Worm (Caenorhabditis elegans) whole organism, L4/young adult: Measurements from ENCODE around the gene apl-1.

Experiments
- W03F9.2 ChIP-seq: fragments of 150-350 bp; optimal IDR thresholded peaks from 2 replicates; lab custom pipeline; 2014; ENCODE audit warnings: missing biosample characterization, missing genetic modification characterization
- dao-5 ChIP-seq: sonication (generic microtip); optimal IDR thresholded peaks from 2 replicates; lab custom pipeline; 2016; ENCODE audit warnings: missing genotype, missing genetic modification characterization, moderate library complexity, missing compliant biosample characterization
- him-1 ChIP-seq: sonication (generic microtip); optimal IDR thresholded peaks from 2 replicates; lab custom pipeline; 2016; ENCODE audit warnings: missing genotype, missing genetic modification reagents, missing genetic modification characterization, missing compliant biosample characterization

apl-1 gene

ce11 chrX:5116816-5117459, at the start of gene apl-1:
TSS of gene apl-1 (minus strand) at chrX:5116866.
- TF ChIP-seq W03F9.2 (no peak), him-1 (tag; lab: Kevin White, UChicago) (no peak), dao-5 (no peak)

DNA sequence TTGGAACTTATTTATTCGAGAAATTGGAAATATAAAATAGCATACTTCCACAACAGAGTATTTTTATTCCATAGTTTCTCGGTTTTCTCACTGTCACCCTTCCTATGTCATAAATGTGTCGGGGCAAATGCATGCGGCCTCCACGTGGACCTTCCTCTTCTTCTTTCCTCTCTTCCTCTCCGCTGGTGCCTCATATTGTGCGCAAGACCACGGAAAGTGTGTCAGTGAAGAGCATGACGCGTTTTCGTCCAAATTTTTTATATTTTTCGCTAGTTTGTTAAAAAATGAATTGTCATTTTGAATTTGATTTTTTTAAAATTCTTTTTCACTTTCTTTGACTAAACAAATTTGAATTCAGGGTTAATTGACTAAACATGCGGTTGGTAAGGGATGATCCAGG, 48.4 kb upstream of the apl-1 start, which contains the start of gene mans-3:
Gene mans-3, plus strand, starts transcription at position 359 of the 400 bp plus-strand sequence.
- peak; percentile 64 for TF ChIP-seq him-1 (tag; lab: Kevin White, UChicago)
- peak; percentile 90 for TF ChIP-seq W03F9.2
- no peak for TF ChIP-seq dao-5

- TF ChIP-seq him-1 (tag; lab: Kevin White, UChicago), result no peak
- TF ChIP-seq dao-5, result no peak
- no peak for TF ChIP-seq W03F9.2
These were observed 47.4 kb upstream of the apl-1 start for ce11 chrX:5164054-5164453.

- TF ChIP-seq dao-5 (no peak), W03F9.2 (no peak), him-1 (tag; lab: Kevin White, UChicago) (no peak)
These were observed 46.1 kb upstream of the apl-1 start, which contains the start of gene EGAP5.1 for ce11 chrX:5162755-5163154. TSS of gene EGAP5.1 (plus strand) at chrX:5163055.

DNA sequence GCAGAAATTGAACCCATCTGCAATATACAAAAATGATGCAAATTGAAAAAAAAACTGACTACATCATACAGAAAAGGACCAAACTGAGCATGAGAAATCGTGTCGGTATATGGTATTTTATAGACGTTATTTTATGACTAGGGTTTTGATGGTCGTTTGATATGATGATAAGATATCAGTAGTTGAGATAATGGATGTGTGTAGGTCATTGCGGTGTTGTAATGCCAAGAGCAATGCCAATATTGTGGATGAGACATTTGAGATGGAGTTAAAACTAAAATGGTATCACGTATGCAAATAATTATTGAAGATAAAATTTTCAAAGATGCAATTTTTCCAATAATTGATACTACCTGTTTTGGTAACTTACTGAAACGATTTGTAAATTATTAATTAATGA, 43.0 kb upstream of the apl-1 start, which contains the start of gene C31H2.4:
Gene C31H2.4, minus strand, starts transcription at position 19 of the 400 bp plus-strand sequence.
- no peak for TF ChIP-seq W03F9.2
- TF ChIP-seq dao-5, result no peak
- TF ChIP-seq him-1 (tag; lab: Kevin White, UChicago), result no peak

- TF ChIP-seq W03F9.2, result no peak
- no peak for TF ChIP-seq dao-5
- no peak for TF ChIP-seq him-1 (tag; lab: Kevin White, UChicago)
These were observed 37.6 kb upstream of the apl-1 start, which contains the start of gene C31H2.3 for ce11 chrX:5154278-5154677. TSS of gene C31H2.3 (minus strand) at chrX:5154378.

- TF ChIP-seq dao-5 (no peak), W03F9.2 (no peak), him-1 (tag; lab: Kevin White, UChicago) (no peak)
These were observed 36.3 kb upstream of the apl-1 start for ce11 chrX:5152931-5153330.

ce11 chrX:5151866-5152265, 35.2 kb upstream of the apl-1 start:
- no peak for TF ChIP-seq W03F9.2
- TF ChIP-seq dao-5, result no peak
- no peak for TF ChIP-seq him-1 (tag; lab: Kevin White, UChicago)

DNA sequence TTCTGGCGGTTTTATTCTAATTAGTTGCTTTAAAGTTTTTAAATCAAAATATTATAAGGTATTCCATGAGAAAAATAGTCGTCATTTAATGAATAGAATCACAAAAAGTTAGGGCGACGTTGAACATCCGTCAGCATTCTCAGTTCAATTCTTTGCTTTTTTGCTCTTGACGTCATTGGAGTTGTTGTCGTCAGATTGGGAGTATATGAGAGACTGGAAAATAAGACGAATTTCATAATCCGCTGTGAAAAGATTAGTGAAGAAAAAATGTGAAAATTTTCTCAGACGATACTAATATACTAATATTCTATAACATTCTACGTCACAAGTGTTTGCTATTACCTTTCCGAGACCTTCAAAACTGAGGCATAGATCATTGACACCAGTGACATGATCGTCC, 34.7 kb upstream of the apl-1 start:
- TF ChIP-seq him-1 (tag; lab: Kevin White, UChicago) (no peak), W03F9.2 (no peak), dao-5 (no peak)

DNA sequence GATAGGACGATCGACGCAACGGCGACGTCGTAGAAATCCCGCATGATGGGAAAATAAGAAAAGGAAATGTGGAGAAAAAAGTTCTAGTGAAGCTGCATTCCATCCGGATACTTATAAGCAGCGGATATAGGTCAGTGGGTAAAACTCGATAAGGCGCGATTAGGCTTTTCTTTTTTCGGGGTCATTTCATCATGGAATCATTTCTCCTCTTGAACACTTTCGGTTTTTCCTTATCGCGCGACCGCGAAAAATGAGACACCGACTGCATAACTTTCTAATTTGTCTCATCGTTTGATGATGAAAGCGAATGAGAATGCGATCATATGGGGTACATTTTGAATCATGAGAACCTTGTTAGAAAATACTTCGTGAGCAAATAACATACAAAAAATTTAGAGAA, 33.7 kb upstream of the apl-1 start, which contains the start of gene dpy-8:
Gene dpy-8, minus strand, starts transcription at position 88 of the 400 bp plus-strand sequence.
- TF ChIP-seq him-1 (tag; lab: Kevin White, UChicago), result no peak
- no peak for TF ChIP-seq W03F9.2
- no peak for TF ChIP-seq dao-5

ce11 chrX:5147918-5148317, 31.3 kb upstream of the apl-1 start, which contains the start of gene C31H2.14:
TSS of gene C31H2.14 (plus strand) at chrX:5148218.
- TF ChIP-seq W03F9.2 (no peak), dao-5 (no peak), him-1 (tag; lab: Kevin White, UChicago) (no peak)

ce11 chrX:5142403-5142802, 25.7 kb upstream of the apl-1 start:
- no peak for TF ChIP-seq dao-5

DNA sequence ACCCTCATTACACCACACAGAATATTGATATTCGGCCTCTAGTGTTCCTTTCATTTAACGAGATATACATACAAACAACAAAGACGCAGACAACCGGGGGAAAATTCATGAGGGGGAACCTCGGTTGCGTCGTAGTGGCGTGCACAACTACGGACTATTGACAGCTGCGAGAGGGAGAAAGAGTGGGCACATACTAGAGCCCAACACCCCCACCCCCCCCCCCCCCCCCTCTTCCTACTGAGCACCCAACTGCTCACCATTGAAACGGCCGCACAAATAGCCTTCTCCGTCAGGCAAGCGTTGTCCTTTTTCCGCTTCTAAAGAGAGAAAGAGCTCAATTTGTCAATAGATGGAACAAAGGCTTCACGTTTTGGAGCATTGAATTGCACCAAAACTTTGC, 23.5 kb upstream of the apl-1 start:
- TF ChIP-seq him-1 (tag; lab: Kevin White, UChicago) (peak; percentile 45), dao-5 (no peak)

DNA sequence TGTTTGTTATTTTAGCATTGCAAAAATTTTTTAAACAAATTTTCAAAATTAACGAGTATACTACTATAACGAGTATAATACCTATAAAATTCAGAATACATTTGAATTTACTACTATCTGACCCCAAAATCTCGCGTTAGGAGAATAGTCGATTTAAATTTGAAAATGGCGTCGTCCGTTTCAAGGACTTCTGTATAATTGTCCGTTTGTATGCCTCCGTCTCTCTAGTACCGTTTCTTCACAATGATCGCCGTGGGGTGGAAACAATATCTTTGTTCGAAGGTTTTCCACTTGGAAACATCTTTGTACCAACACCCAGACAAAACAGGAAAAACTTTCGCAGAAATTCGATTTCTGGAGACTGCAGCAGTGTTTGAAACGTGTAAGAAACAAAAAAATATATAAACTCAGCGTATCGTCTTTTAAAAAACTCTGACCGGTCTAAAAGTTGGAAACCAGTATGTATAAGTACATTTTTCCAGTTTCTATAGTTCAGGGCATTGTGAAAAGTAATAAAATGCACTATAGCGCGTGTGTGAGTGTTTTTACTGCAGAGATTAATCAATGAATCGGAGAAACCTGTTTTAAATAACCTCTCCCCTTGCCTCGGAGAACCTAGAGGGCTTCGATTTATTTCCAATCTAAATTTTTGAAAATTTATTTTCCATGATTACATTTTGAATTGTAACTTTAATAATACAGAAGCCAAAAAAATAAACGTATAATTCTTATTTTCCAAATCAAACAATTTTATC, 21.2 kb upstream of the apl-1 start:
- TF ChIP-seq W03F9.2 (no peak), dao-5 (no peak), him-1 (tag; lab: Kevin White, UChicago) (no peak)

ce11 chrX:5135548-5135947, 18.9 kb upstream of the apl-1 start:
- TF ChIP-seq dao-5 (no peak), W03F9.2 (no peak), him-1 (tag; lab: Kevin White, UChicago) (no peak)
